Worm (Caenorhabditis elegans) whole organism, L3 larva: ENCODE data around the gene str-209.

Experiments used
- R02D3.7 ChIP-seq: fragments of 150-350 bp; optimal IDR thresholded peaks from 2 replicates; lab custom pipeline; 2014; ENCODE audit warnings: missing biosample characterization, missing genetic modification characterization
- ZK546.5 ChIP-seq: sonication (generic microtip); optimal IDR thresholded peaks from 2 replicates; lab custom pipeline; 2017; ENCODE audit warnings: missing biosample characterization, missing genetic modification characterization
- aly-2 ChIP-seq: fragments of 150-350 bp; optimal IDR thresholded peaks from 2 replicates; lab custom pipeline; 2014; ENCODE audit warnings: missing biosample characterization, missing genetic modification characterization
- ama-1 ChIP-seq: fragments of 150-350 bp; optimal IDR thresholded peaks from 2 replicates; lab custom pipeline; 2018
- ceh-16 ChIP-seq: sonication (generic microtip); optimal IDR thresholded peaks from 2 replicates; lab custom pipeline; 2017; ENCODE audit warnings: missing biosample characterization, missing genetic modification characterization
- ceh-28 ChIP-seq: fragments of 150-350 bp; optimal IDR thresholded peaks from 2 replicates; lab custom pipeline; 2014; ENCODE audit warnings: missing biosample characterization, missing genetic modification reagents, missing genetic modification characterization
- ceh-82 ChIP-seq: fragments of 150-350 bp; optimal IDR thresholded peaks from 2 replicates; lab custom pipeline; 2014; ENCODE audit warnings: missing biosample characterization, missing genetic modification characterization
- ceh-9 ChIP-seq: sonication (generic microtip); optimal IDR thresholded peaks from 2 replicates; lab custom pipeline; 2018; ENCODE audit warnings: missing biosample characterization, missing genetic modification characterization
- daf-12 ChIP-seq: fragments of 150-350 bp; optimal IDR thresholded peaks from 2 replicates; lab custom pipeline; 2014; ENCODE audit warnings: missing biosample characterization, missing genetic modification reagents, missing genetic modification characterization
- egl-27 ChIP-seq: sonication (generic microtip); optimal IDR thresholded peaks from 4 replicates; lab custom pipeline; 2017; ENCODE audit warnings: missing biosample characterization, missing genetic modification reagents, missing genetic modification characterization
- egl-5 ChIP-seq: fragments of 150-350 bp; optimal IDR thresholded peaks from 2 replicates; lab custom pipeline; 2017; ENCODE audit warnings: missing biosample characterization, missing genetic modification reagents, missing genetic modification characterization, inconsistent platforms
- elt-2 ChIP-seq: sonication (generic microtip); optimal IDR thresholded peaks from 2 replicates; lab custom pipeline; 2016; ENCODE audit warnings: missing genetic modification reagents, mild to moderate bottlenecking, missing genetic modification characterization, missing compliant biosample characterization
- eor-1 ChIP-seq, 2 experiments: fragments of 150-350 bp; optimal IDR thresholded peaks; 2 replicates each; lab custom pipeline; 2014 to 2018; ENCODE audit warnings: missing biosample characterization in 2 of 2, missing genetic modification characterization in 2 of 2
- fkh-10 ChIP-seq: sonication (generic microtip); optimal IDR thresholded peaks from 2 replicates; lab custom pipeline; 2017; ENCODE audit warnings: missing biosample characterization, missing genetic modification reagents, missing genetic modification characterization
- fos-1 ChIP-seq: fragments of 150-350 bp; optimal IDR thresholded peaks from 2 replicates; lab custom pipeline; 2014; ENCODE audit warnings: missing biosample characterization, missing genetic modification characterization
- jun-1 ChIP-seq: fragments of 150-350 bp; optimal IDR thresholded peaks from 2 replicates; lab custom pipeline; 2014; ENCODE audit warnings: missing biosample characterization, missing genetic modification reagents, missing genetic modification characterization
- lin-15B ChIP-seq: fragments of 150-350 bp; optimal IDR thresholded peaks from 2 replicates; lab custom pipeline; 2014; ENCODE audit warnings: missing biosample characterization, missing genetic modification characterization
- lin-39 ChIP-seq: fragments of 150-350 bp; optimal IDR thresholded peaks from 2 replicates; lab custom pipeline; 2018; ENCODE audit warnings: missing biosample characterization, missing genetic modification reagents, missing genetic modification characterization
- lsy-12 ChIP-seq: sonication (generic microtip); optimal IDR thresholded peaks from 2 replicates; lab custom pipeline; 2016; ENCODE audit warnings: mild to moderate bottlenecking, missing genetic modification characterization, missing compliant biosample characterization
- mml-1 ChIP-seq: fragments of 150-350 bp; sonication (generic microtip); optimal IDR thresholded peaks from 3 replicates; lab custom pipeline; 2014; ENCODE audit warnings: missing biosample characterization, missing genetic modification characterization
- nfya-1 ChIP-seq: sonication (generic microtip); optimal IDR thresholded peaks from 2 replicates; lab custom pipeline; 2017; ENCODE audit warnings: missing genetic modification characterization, mild to moderate bottlenecking, missing compliant biosample characterization, antibody characterized with exemption, moderate library complexity; ENCODE audit not compliant: insufficient read depth
- nhr-11 ChIP-seq: fragments of 150-350 bp; optimal IDR thresholded peaks from 2 replicates; lab custom pipeline; 2014; ENCODE audit warnings: missing biosample characterization, missing genetic modification characterization
- nhr-237 ChIP-seq: fragments of 150-350 bp; optimal IDR thresholded peaks from 2 replicates; lab custom pipeline; 2014; ENCODE audit warnings: missing biosample characterization, missing genetic modification characterization
- nhr-28 ChIP-seq: fragments of 150-350 bp; optimal IDR thresholded peaks from 2 replicates; lab custom pipeline; 2014; ENCODE audit warnings: missing biosample characterization, missing genetic modification characterization
- nhr-43 ChIP-seq: sonication (generic microtip); optimal IDR thresholded peaks from 2 replicates; lab custom pipeline; 2016; ENCODE audit warnings: mild to moderate bottlenecking, missing genetic modification characterization, missing compliant biosample characterization; ENCODE audit not compliant: poor library complexity, severe bottlenecking
- nhr-67 ChIP-seq: fragments of 150-350 bp; optimal IDR thresholded peaks from 2 replicates; lab custom pipeline; 2014; ENCODE audit warnings: missing biosample characterization, missing genetic modification characterization
- nhr-76 ChIP-seq: fragments of 150-350 bp; sonication (generic microtip); optimal IDR thresholded peaks from 5 replicates; lab custom pipeline; 2014; ENCODE audit warnings: missing biosample characterization, missing genetic modification characterization
- nhr-77 ChIP-seq: fragments of 150-350 bp; optimal IDR thresholded peaks from 2 replicates; lab custom pipeline; 2014; ENCODE audit warnings: missing biosample characterization, missing genetic modification characterization
- pha-4 ChIP-seq: fragments of 150-350 bp; optimal IDR thresholded peaks from 2 replicates; lab custom pipeline; 2014; ENCODE audit warnings: missing biosample characterization, missing genetic modification reagents, missing genetic modification characterization
- pqm-1 ChIP-seq: fragments of 150-350 bp; optimal IDR thresholded peaks from 2 replicates; lab custom pipeline; 2017; ENCODE audit warnings: missing biosample characterization, missing genetic modification characterization, inconsistent platforms
- sea-2 ChIP-seq: fragments of 150-350 bp; sonication (generic microtip); optimal IDR thresholded peaks from 4 replicates; lab custom pipeline; 2014; ENCODE audit warnings: missing biosample characterization, missing genetic modification reagents, missing genetic modification characterization
- skn-1 ChIP-seq: fragments of 150-350 bp; optimal IDR thresholded peaks from 2 replicates; lab custom pipeline; 2014; ENCODE audit warnings: missing biosample characterization, missing genetic modification characterization
- tbx-2 ChIP-seq: sonication (generic microtip); optimal IDR thresholded peaks from 2 replicates; lab custom pipeline; 2016; ENCODE audit warnings: mild to moderate bottlenecking, missing genetic modification characterization, missing compliant biosample characterization
- unc-62 ChIP-seq: fragments of 150-350 bp; sonication (generic microtip); optimal IDR thresholded peaks from 4 replicates; lab custom pipeline; 2014; ENCODE audit warnings: missing biosample characterization, missing genetic modification reagents, missing genetic modification characterization
- zag-1 ChIP-seq: fragments of 150-350 bp; optimal IDR thresholded peaks from 2 replicates; lab custom pipeline; 2014; ENCODE audit warnings: missing biosample characterization, missing genetic modification characterization

Gene str-209

DNA sequence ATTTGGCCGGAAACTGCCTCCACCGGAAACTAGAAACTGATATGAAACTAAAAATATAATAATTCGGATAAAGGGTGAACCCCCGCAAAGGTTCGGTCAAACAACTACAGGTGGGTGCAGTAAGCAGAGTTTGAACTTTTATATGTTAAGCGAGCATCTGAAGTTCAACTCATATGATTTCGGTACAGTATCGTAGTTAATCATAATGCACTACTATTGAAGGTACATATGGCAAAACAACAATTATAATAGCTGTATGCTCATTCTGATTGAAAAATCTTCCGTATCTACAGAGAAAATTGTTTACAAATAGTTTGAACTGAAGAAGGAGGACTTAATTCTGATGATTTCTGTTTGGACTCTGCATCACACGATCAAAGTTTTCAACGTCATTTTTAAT, 15.5 kb upstream of the str-209 start:
- TF ChIP-seq lin-15B (no peak), aly-2 (tag; lab: Kevin White, UChicago) (no peak)

DNA sequence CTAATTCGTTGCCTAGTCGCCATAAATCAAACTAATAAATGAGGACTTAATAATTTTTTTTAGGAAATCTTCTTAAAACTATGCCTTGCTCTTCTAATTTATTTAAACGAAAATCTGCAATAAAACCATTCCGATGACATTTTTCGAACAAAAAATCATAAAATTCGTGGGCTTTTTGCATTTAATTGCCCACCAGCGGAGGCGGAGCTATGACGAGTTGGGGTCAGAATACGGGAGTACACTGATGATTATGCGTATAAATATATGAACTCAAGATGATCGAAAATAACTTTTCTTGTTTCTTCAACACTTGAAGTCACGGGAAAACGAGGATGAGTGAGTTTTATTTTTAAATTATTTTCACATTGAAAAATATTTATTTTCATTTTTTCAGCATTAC, 14.3 kb upstream of the str-209 start, which contains the start of gene catp-2:
Gene catp-2 (plus strand): TSS at position 301 of the 400 bp plus-strand sequence.
- TF ChIP-seq daf-12 (tag; lab: Kevin White, UChicago) (no peak), lin-15B (no peak), lin-39 (no peak), nfya-1 (tag; lab: Kevin White, UChicago) (no peak), jun-1 (tag; lab: Kevin White, UChicago) (no peak), ceh-82 (tag; lab: Kevin White, UChicago) (no peak), ZK546.5 (tag; lab: Kevin White, UChicago) (no peak), pha-4 (no peak)

DNA sequence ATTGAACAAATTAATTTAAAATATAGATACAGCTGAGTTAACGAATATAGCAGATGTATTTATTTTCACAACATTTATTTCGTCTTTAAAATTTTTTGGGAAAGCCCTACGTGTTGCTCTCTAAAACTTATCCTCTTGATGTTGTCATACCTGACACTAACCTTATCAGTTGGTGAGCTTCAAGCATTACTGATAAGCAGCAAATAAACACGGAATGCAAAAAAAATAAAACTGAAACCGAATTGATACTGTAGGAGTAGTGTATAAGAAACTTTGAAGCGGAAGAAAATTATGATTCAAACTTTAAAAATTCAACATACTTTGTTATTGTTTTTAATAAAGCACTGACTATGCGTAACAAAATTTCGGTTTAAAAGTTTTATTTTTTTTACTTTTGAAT, 13.6 kb upstream of the str-209 start:
- TF ChIP-seq elt-2 (tag; lab: Kevin White, UChicago) (peak; percentile 37), egl-27 (tag; lab: Kevin White, UChicago) (no peak), nhr-11 (no peak), ceh-28 (tag; lab: Kevin White, UChicago) (no peak), pqm-1 (tag; lab: Kevin White, UChicago) (peak; percentile 51), ZK546.5 (tag; lab: Kevin White, UChicago) (no peak), ceh-9 (tag; lab: Kevin White, UChicago) (no peak)

DNA sequence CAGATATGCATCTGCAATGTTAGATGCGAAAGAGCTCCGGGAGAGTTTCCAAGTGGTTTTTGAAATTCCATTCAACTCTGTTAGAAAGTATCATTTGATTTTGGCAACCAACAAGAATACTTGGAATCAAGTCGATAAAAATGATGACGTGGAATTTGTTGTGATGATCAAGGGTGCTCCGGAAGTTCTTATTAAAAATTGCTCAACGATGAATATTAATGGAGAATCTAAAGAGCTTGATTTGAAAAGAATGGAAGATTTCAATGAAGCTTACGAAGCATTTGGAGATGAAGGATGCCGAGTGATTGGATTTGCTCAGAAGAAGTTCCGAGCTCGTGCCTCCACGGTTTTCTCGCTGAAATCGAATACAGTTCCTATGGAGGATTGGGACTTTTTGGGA, 11.4 kb upstream of the str-209 start:
- TF ChIP-seq nhr-43 (no peak), nhr-77 (tag; lab: Kevin White, UChicago) (no peak), pqm-1 (tag; lab: Kevin White, UChicago) (no peak)

DNA sequence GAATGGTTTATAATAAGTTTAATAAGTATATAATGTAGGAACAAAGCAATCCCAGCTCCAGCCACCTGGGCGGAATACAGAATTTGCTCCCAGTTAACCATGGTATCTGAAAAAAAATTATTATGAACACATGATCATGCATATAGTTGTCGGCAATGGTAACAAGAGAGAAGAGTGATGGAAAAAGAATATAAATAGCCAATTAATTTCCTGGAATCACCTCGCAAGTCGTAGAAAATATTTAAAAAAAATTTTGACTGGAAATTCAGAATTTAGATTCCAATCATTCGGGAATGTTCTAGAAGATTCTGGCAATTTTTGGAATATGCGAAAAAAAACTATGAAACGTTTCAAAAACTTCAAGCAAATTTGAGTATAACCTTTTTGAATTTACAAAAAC, 4.5 kb upstream of the str-209 start, which contains the start of gene str-211:
Gene str-211 (minus strand): TSS at position 101 of the 400 bp plus-strand sequence.
- TF ChIP-seq ceh-82 (tag; lab: Kevin White, UChicago) (no peak), R02D3.7 (no peak), ama-1 (lab: Kevin White, UChicago) (no peak), nhr-76 (no peak), unc-62 (GFP tag; lab: Kevin White, UChicago) (no peak), lin-15B (no peak), eor-1 (tag; optimal IDR thresholded peaks at IDR 0.05; lab: Kevin White, UChicago) (no peak), daf-12 (tag; lab: Kevin White, UChicago) (no peak), pqm-1 (tag; lab: Kevin White, UChicago) (no peak), fos-1 (tag; lab: Kevin White, UChicago) (no peak), sea-2 (GFP tag; lab: Kevin White, UChicago) (no peak), fkh-10 (no peak)

DNA sequence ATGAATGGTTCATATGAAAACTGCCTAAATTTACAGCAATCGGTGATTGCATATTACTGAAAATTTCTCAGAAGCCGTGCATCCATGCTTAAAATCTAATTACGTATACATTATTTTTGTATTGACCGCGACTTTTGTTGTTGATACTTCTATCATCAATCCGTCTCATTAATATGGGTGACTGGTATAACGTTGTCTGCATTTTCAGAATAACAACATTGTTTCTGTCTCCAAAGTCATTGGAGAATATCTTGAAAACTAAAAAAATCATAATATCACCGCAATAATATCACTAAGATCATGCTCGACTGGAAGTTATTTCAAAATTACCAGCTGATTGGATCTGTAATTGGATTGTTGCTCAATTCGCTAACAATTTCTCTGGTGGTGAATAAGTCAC, 2.7 kb downstream of the str-209 start, which contains the start of gene str-207:
Gene str-207 (plus strand): TSS at position 301 of the 400 bp plus-strand sequence.
- TF ChIP-seq elt-2 (tag; lab: Kevin White, UChicago) (no peak), zag-1 (tag; lab: Kevin White, UChicago) (no peak), tbx-2 (tag; lab: Kevin White, UChicago) (no peak), egl-5 (tag; lab: Kevin White, UChicago) (no peak), mml-1 (tag; lab: Kevin White, UChicago) (no peak), fkh-10 (no peak), R02D3.7 (no peak), fos-1 (tag; lab: Kevin White, UChicago) (no peak)

DNA sequence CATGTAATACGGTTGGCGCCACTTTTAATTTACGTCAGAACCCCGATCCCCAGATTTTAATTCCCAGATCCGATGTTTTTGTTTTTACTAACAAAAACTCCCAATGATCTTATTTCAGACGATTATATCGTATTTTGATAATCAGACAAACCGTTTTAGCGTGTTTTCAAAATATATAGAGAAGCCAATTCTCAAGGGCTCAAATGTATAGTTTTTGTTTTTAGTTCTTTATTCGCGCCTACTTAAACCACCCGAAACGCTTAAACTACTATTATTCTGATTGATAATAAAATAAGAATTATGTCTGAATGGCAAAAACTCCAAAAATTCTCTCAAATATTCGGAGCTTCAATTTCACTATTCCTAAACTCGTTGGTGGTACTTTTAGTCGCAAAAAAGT, 7.8 kb downstream of the str-209 start, which contains the start of gene str-208:
Gene str-208 (plus strand): TSS at position 301 of the 400 bp plus-strand sequence.
- no peak for TF ChIP-seq zag-1 (tag; lab: Kevin White, UChicago)
- no peak for TF ChIP-seq nhr-76
- no peak for TF ChIP-seq unc-62 (GFP tag; lab: Kevin White, UChicago)
- no peak for TF ChIP-seq skn-1 (tag; lab: Kevin White, UChicago)
- no peak for TF ChIP-seq fos-1 (tag; lab: Kevin White, UChicago)
- TF ChIP-seq nhr-43, result no peak
- TF ChIP-seq nhr-237, result no peak
- TF ChIP-seq nhr-77 (tag; lab: Kevin White, UChicago), result no peak
- no peak for TF ChIP-seq ceh-16
- no peak for TF ChIP-seq aly-2 (tag; lab: Kevin White, UChicago)
- TF ChIP-seq ceh-28 (tag; lab: Kevin White, UChicago), result no peak
- no peak for TF ChIP-seq nhr-67
- TF ChIP-seq lsy-12, result no peak
- TF ChIP-seq nhr-28 (tag; lab: Kevin White, UChicago), result no peak
- TF ChIP-seq R02D3.7, result no peak
- TF ChIP-seq, all 47 proteins: peak for 0
